Fruit fly (Drosophila melanogaster) whole organism: ENCODE measurements around the gene Phs.

Experiments
- CG8478 ChIP-seq: fragments of >200 bp; optimal IDR thresholded peaks from 2 replicates; lab custom pipeline; 2018; ENCODE audit warnings: inconsistent platforms
- Dll ChIP-seq: fragments of >200 bp; optimal IDR thresholded peaks from 2 replicates; lab custom pipeline; 2017
- EcR ChIP-seq, 2 experiments: fragments of >200 bp; optimal IDR thresholded peaks; 2 replicates each; lab custom pipeline; 2017; ENCODE audit warnings: missing biosample characterization in 2 of 2, missing genetic modification characterization in 2 of 2, missing genetic modification reagents in 2 of 2
- pan ChIP-seq: fragments of >200 bp; optimal IDR thresholded peaks from 2 replicates; lab custom pipeline; 2017
- psq ChIP-seq: fragments of >200 bp; optimal IDR thresholded peaks from 2 replicates; lab custom pipeline; 2017
- usp ChIP-seq: fragments of >200 bp; optimal IDR thresholded peaks from 2 replicates; lab custom pipeline; 2017; ENCODE audit warnings: missing biosample characterization, missing genetic modification characterization, mixed read lengths

Gene Phs

DNA sequence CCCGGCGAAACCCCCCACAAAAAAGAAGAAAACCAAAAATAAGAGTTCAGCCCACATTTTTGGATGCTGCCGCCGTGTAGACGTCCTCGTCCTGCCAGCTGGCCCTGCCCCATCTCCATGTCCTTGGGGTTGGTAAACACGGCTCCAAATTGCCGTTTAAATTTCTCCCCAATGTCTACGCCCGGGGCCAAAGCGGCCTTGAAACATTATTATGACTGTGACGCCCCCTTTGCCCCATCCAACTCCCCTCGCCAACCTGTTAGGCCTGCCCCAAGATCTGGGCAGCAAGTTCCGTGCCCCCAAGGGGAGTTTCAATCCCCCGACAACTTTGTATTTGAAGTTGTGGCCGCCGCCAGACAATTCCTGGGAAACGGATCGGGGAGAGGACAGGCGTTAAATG is 2.8 kb upstream of the Phs start:
- no peak for TF ChIP-seq psq (lab: Kevin White, UChicago)
- TF ChIP-seq Dll: no peak
- TF ChIP-seq CG8478 (lab: Kevin White, UChicago): no peak
- TF ChIP-seq EcR (GFP tag; optimal IDR thresholded peaks at IDR 0.05; lab: Kevin White, UChicago): no peak
- TF ChIP-seq usp: no peak
- no peak for TF ChIP-seq pan (lab: Kevin White, UChicago)

DNA sequence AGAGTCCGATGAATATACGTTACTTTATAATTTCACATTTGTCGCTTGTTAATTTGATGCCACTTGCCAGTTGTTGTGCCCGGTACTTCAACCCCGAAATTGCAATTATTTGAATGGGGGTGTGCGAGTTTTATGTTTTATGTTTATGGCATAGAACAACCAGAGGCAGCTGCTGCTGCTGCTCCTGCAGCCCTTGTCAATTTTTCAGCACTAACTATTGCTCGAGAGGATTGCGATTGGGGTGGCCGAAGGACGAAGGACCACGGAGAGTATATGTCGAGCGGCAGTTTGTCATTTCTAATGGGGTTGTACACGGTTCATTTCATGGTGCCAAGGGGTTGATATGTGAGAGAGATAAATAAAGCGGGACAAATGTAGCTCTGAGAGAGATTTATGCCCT is 4.4 kb downstream of the Phs start:
- TF ChIP-seq CG8478 (lab: Kevin White, UChicago) (no peak), EcR (GFP tag; optimal IDR thresholded peaks at IDR 0.05; lab: Kevin White, UChicago) (no peak), pan (lab: Kevin White, UChicago) (no peak), usp (no peak), Dll (no peak), psq (lab: Kevin White, UChicago) (no peak)

DNA sequence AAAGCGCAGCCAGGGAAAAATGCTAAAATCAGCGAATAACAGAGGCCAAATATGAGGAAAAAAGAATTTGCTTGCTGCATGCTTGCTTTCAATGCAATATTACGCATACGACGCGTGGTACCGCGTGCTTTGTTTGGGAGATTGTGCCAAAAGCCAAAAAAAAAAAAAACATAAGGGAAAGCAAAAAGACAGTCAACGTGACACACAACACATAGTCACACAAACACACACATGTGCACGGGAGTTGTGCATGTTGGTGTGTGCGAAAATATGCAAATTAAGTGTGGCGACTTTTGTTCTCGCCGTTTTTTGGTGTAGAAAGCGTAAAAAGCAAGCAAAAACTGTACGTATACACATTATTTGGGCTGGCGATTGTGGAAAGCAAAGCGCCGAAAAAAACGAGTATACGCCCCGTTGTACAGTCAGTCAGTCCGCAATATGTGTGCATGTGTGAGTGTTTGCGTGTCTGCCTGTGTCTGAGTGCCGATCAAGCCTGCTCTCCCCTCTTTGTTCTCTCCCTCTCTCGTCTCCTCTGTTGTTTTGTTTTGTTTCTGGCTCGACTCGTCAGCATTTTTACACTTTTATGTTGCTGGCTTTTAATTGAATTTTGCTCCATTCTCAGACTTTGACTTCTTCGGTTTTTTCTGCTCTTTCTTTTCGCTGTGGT is 5.4 kb downstream of the Phs start:
- TF ChIP-seq usp (no peak), psq (lab: Kevin White, UChicago) (no peak), EcR (GFP tag; optimal IDR thresholded peaks at IDR 0.05; lab: Kevin White, UChicago) (no peak), CG8478 (lab: Kevin White, UChicago) (no peak), Dll (no peak)

DNA sequence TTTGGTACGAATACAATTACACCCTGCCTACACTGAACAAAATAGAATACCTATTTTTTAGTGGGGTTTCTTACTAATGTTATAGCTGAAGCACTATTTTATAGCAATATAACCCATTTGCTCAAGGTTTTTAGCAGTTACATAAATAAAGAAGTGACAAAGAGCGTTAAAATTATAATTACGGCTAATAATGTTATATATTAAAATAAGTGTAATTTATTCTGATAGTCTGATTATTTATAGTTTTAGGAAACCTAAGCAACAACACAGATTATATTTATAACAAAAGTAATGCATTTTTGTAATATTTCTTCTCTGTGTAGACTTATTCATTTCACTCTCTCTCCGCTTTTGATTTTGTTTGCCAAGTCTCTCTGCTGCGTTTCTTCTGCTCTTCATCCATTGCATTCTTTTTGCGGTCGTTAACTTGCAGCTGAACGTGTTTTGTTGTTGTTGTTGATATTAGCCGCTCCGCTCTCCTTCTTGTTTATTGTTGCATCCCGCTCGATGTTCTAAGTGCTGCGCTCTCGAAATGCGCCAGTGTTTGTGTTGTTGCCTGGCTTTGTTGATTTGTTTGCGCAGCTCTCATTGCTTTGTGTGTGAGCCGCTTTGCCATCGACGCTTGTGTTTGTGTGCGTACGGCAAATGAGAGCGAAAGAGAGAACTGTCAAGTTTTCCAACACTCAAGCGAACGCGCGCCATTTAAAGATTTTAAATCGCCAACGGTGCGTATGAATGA is 6.1 kb downstream of the Phs start:
- TF ChIP-seq Dll (no peak), EcR (GFP tag; optimal IDR thresholded peaks at IDR 0.05; lab: Kevin White, UChicago) (peak; percentile 43 to 81)

DNA sequence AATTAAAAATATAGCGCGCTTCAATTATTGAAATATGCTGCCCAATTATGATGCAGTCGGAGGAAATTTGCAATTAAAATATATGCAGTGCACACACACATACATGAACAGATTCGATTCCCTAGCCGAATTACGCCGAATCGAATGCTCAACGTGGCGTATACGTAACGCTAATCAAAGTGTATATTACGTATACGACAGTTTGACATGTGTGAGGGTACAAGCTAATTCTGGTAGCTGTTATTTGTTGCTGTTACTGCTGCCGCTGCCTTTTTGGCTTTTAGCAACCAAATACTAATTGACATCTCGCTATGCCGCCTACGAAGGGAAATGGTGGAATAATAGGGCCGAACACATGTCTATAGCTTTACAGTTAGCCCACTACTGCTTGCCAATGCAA is 7.6 kb downstream of the Phs start:
- TF ChIP-seq CG8478 (lab: Kevin White, UChicago): no peak
- TF ChIP-seq Dll: no peak
- no peak for TF ChIP-seq pan (lab: Kevin White, UChicago)
- no peak for TF ChIP-seq EcR (GFP tag; optimal IDR thresholded peaks at IDR 0.05; lab: Kevin White, UChicago)
- TF ChIP-seq usp: no peak
- TF ChIP-seq psq (lab: Kevin White, UChicago): no peak

DNA sequence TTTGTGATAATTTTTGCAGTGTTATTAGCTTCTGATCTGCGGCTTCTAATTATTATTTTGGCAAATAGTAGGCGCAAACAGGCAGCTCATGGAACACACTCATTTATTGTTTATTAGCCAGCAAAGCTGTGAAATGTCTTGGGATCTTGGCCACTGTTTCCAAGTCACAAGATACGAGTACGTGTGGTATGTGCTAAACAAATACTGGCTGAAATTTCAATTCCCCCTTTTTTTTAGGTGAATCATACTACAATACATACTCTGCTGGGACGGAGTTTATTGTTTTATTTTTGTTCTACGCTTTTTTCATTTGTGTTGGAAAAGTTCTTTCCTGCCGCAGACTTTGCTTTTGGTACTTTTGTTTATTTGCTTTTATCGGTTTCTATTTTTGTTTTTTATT is 11.4 kb downstream of the Phs start:
- TF ChIP-seq Dll: no peak
- no peak for TF ChIP-seq usp
- TF ChIP-seq pan (lab: Kevin White, UChicago): no peak
- no peak for TF ChIP-seq CG8478 (lab: Kevin White, UChicago)
- no peak for TF ChIP-seq EcR (GFP tag; optimal IDR thresholded peaks at IDR 0.05; lab: Kevin White, UChicago)
- TF ChIP-seq psq (lab: Kevin White, UChicago): no peak

DNA sequence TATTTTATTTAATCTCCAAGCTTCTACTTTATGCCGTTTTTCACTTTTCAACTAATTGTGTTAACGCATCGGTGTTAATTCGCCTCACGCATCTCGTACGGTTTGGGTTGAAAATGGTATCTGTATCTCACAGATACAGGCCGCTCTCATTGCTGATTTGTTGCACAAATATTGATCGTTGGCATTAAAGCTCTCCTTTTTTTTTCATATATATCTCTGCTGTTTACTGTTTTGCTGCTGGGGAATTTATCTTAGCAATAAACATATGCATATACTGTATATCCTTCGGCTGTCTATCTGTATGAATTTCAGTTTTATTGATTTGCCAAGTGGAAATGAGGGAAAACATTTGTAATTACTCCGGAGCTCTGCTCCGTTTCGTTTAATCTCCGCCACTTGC is 13.0 kb downstream of the Phs start:
- TF ChIP-seq EcR (GFP tag; optimal IDR thresholded peaks at IDR 0.05; lab: Kevin White, UChicago) (no peak), psq (lab: Kevin White, UChicago) (no peak), pan (lab: Kevin White, UChicago) (no peak), CG8478 (lab: Kevin White, UChicago) (no peak), Dll (no peak), usp (no peak)

DNA sequence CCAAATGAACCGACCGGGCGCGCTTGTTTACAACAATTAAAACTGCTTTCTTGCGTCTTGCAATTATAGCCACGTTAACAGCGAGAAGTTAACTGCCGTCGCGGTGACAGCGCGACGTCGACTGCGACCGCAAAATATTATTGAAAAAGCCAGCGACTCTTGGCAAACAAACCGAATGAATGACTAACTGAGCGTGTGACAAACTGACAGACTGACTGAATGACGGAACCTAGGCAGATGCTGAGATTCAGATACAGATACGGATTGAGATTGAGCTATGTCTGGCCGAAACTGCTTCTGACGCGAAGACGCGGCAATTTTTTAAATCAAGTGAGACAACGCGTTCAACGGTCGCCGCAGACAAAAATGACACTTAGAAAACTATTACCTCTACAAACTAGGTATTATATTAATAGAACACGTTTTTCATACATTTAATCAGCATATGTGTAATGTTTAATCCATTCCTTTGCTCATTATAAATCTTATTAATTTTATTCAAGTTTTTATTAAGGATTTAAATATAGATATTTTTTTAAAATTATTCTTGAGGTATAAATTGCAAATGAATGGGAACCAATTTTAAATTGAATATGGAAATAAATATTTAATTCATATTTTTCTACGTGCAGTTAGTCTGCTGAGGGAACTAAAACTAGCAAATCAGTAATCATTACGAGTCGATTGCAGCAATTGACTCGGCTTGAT is 14.8 kb downstream of the Phs start:
- TF ChIP-seq CG8478 (lab: Kevin White, UChicago) (no peak), psq (lab: Kevin White, UChicago) (no peak), usp (no peak), EcR (GFP tag; optimal IDR thresholded peaks at IDR 0.05; lab: Kevin White, UChicago) (no peak), Dll (no peak), pan (lab: Kevin White, UChicago) (no peak)

DNA sequence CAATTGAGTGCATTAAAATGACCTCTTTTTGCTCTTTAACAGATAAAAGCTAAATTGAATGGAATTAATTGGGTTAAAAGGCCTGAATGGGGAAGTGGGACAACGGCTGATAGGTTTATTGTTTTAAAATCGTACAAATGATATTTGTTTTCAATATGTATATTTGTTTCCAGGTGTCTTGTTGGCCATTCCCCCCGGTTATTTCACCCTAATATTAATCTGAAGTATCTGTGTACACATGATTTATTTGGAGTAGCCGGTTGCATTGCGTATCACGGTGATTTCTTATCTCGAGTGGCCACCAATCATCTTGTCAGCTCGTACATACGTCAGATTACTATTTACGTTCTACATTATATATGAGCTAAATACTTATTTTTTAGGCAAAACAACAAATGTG is 16.7 kb downstream of the Phs start:
- no peak for TF ChIP-seq pan (lab: Kevin White, UChicago)
- TF ChIP-seq usp: no peak
- TF ChIP-seq Dll: no peak
- no peak for TF ChIP-seq psq (lab: Kevin White, UChicago)
- TF ChIP-seq EcR (GFP tag; optimal IDR thresholded peaks at IDR 0.05; lab: Kevin White, UChicago): no peak
- TF ChIP-seq CG8478 (lab: Kevin White, UChicago): no peak

DNA sequence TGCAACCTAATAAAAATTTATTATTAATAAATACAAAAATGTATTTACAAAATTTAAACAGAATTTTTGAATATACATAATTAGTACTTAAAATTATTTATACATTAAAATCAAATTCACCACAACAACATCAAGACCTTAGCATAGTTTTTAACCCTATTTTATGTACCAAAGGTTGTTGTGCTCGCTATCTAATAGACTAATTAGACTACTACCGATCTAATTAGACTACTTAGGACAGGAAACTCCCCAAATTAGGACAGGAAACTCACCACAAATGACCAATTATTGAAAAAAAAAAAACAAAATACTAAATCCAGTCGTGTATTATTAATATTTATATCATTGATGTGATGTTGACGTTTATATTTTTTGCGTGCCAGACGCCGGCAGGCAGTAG is 17.3 kb downstream of the Phs start:
- no peak for TF ChIP-seq pan (lab: Kevin White, UChicago)
- TF ChIP-seq CG8478 (lab: Kevin White, UChicago): no peak
- no peak for TF ChIP-seq usp
- no peak for TF ChIP-seq psq (lab: Kevin White, UChicago)
- no peak for TF ChIP-seq EcR (GFP tag; optimal IDR thresholded peaks at IDR 0.05; lab: Kevin White, UChicago)
- no peak for TF ChIP-seq Dll

DNA sequence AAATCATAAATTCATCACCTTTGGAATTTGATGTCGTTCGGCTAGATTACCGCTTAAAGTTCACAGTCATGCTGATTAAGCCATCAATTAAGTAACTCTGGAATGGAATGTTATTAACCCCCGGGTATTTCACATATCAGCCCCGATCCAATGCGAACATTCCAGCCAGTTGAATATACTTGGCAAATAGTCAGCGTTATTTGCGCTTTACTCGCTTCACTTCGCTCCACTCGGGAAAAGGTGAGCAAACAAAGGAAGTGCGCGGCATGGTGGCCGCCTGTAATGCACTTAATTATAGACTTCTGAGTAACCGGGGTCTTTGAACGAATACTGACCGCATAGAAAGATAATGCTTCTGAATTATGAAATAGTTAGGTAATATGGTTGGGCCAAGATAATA is 17.9 kb downstream of the Phs start:
- TF ChIP-seq psq (lab: Kevin White, UChicago) (no peak), EcR (GFP tag; optimal IDR thresholded peaks at IDR 0.05; lab: Kevin White, UChicago) (no peak), usp (no peak), CG8478 (lab: Kevin White, UChicago) (no peak), Dll (no peak), pan (lab: Kevin White, UChicago) (no peak)

DNA sequence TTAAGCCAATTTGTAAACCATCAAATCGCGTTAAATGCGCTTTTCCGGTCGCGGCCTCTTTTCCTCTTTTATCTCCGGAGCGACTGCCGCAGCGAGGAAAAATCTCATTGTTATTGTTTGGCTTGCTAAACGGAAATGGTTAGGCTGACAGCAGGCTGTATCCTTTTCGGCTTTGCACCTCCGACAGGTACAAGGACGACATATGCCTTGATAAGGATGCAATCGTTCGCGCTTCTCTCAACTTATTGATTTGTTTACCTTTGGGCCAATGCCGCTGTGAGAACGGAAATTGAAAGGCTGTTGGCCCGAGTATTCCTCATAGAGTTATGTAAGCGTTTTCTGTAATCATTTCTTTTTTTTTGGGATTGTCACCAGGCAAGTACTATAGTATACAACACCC is 18.8 kb downstream of the Phs start:
- TF ChIP-seq EcR (GFP tag; optimal IDR thresholded peaks at IDR 0.05; lab: Kevin White, UChicago) (no peak), psq (lab: Kevin White, UChicago) (no peak), CG8478 (lab: Kevin White, UChicago) (no peak), Dll (no peak), usp (no peak), pan (lab: Kevin White, UChicago) (no peak)
